Worm (Caenorhabditis elegans): ENCODE measurements around the gene elt-7.

- TF ChIP-seq blmp-1 (tag; optimal IDR thresholded peaks at IDR 0.05) (no peak), unc-62 (GFP tag; optimal IDR thresholded peaks at IDR 0.05) (no peak)
Observed at ce11 chrV:4800794-4801193, 30.3 kb downstream of the elt-7 start, which contains the start of gene R02F11.1.
